Worm (Caenorhabditis elegans) whole organism, L3 larva: ENCODE results near the gene sre-49.

Experiments
- ama-1 ChIP-seq: fragments of 150-350 bp; optimal IDR thresholded peaks from 2 replicates; lab custom pipeline; 2018
- hmg-11 ChIP-seq: sonication (generic microtip); optimal IDR thresholded peaks from 2 replicates; lab custom pipeline; 2016; ENCODE audit warnings: missing genetic modification characterization, missing compliant biosample characterization
- lin-15B ChIP-seq: fragments of 150-350 bp; optimal IDR thresholded peaks from 2 replicates; lab custom pipeline; 2014; ENCODE audit warnings: missing biosample characterization, missing genetic modification characterization
- nhr-77 ChIP-seq: fragments of 150-350 bp; optimal IDR thresholded peaks from 2 replicates; lab custom pipeline; 2014; ENCODE audit warnings: missing biosample characterization, missing genetic modification characterization
- unc-39 ChIP-seq: sonication (generic microtip); optimal IDR thresholded peaks from 4 replicates; lab custom pipeline; 2017; ENCODE audit warnings: missing biosample characterization, missing genetic modification characterization

DNA sequence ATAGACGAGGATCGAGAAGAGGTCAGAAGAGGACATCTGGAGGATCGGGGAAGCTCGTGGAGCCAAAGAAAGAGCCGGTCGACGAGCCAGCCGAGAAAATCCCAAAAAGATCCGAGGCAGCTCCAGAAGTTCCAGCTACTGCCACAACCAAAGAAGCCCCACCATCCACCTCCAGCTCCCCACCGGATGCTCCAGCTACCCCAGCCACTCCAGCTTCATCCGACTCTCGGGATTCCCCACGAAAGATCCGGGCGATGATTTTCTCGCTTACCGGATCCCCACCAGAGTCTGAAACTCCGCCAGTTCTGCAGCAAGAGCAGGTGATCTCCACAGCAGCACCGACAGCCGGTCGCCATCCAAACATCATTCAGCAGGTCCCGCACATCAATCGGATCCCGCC is 24.3 kb downstream of the sre-49 start:
- TF ChIP-seq nhr-77: no peak
- no peak for TF ChIP-seq unc-39 (tag; lab: Kevin White, UChicago)
- no peak for TF ChIP-seq hmg-11 (tag; lab: Kevin White, UChicago)
- TF ChIP-seq lin-15B (tag; lab: Kevin White, UChicago): no peak
- TF ChIP-seq ama-1 (lab: Kevin White, UChicago): no peak
